Fruit fly (Drosophila melanogaster) whole organism, pupa: Measurements from ENCODE around the gene CG31948.

Experiments
- CG10348 ChIP-seq: fragments of 200-800 bp; sonication (Bioruptor generic); IDR thresholded peaks from 2 replicates; pipeline ENCODE4 v1.3.6; 2022; ENCODE audit warnings: missing biosample characterization, missing genetic modification characterization
- CG12605 ChIP-seq: fragments of 200-800 bp; sonication (Bioruptor generic); IDR thresholded peaks from 2 replicates; pipeline ENCODE4 v1.3.6; 2022; ENCODE audit warnings: missing biosample characterization, missing genetic modification characterization
- CG13204 ChIP-seq: fragments of 200-800 bp; sonication (Bioruptor generic); optimal IDR thresholded peaks from 2 replicates; lab custom pipeline; 2018; ENCODE audit warnings: missing biosample characterization, mild to moderate bottlenecking, missing genetic modification characterization, moderate library complexity
- CG14655 ChIP-seq: fragments of 200-800 bp; sonication (Bioruptor generic); optimal IDR thresholded peaks from 3 replicates; lab custom pipeline; 2017; ENCODE audit warnings: mild to moderate bottlenecking, missing biosample characterization, missing genetic modification reagents, missing genetic modification characterization
- CG15710 ChIP-seq: fragments of 200-800 bp; sonication (Bioruptor generic); optimal IDR thresholded peaks from 2 replicates; lab custom pipeline; 2018; ENCODE audit warnings: missing biosample characterization, mild to moderate bottlenecking, missing genetic modification characterization, moderate library complexity
- CG17806 ChIP-seq: fragments of 200-800 bp; sonication (Bioruptor generic); optimal IDR thresholded peaks from 2 replicates; lab custom pipeline; 2018; ENCODE audit warnings: missing biosample characterization, mild to moderate bottlenecking, missing genetic modification characterization, moderate library complexity
- CG32121 ChIP-seq: fragments of 200-800 bp; sonication (Bioruptor generic); IDR thresholded peaks from 2 replicates; pipeline ENCODE4 v1.3.6; 2022; ENCODE audit warnings: missing biosample characterization, missing genetic modification characterization
- CG34367 ChIP-seq: fragments of 200-800 bp; sonication (Bioruptor generic); optimal IDR thresholded peaks from 2 replicates; lab custom pipeline; 2018; ENCODE audit warnings: missing biosample characterization, mild to moderate bottlenecking, missing genetic modification characterization
- CG4496 ChIP-seq: fragments of 200-800 bp; sonication (Bioruptor generic); IDR thresholded peaks from 3 replicates; pipeline ENCODE4 v1.3.6; 2022; ENCODE audit warnings: missing biosample characterization, missing genetic modification characterization
- CG8159 ChIP-seq: fragments of 200-800 bp; sonication (Bioruptor generic); optimal IDR thresholded peaks from 3 replicates; lab custom pipeline; 2018; ENCODE audit warnings: missing biosample characterization, mild to moderate bottlenecking, missing genetic modification characterization, moderate library complexity
- CG8301 ChIP-seq: fragments of 200-800 bp; sonication (Bioruptor generic); optimal IDR thresholded peaks from 2 replicates; lab custom pipeline; 2018; ENCODE audit warnings: missing biosample characterization, mild to moderate bottlenecking, missing genetic modification characterization
- CG9948 ChIP-seq: fragments of 200-800 bp; sonication (Bioruptor generic); optimal IDR thresholded peaks from 2 replicates; lab custom pipeline; 2018; ENCODE audit warnings: missing biosample characterization, mild to moderate bottlenecking, missing genetic modification characterization, moderate library complexity
- D1 ChIP-seq: fragments of 200-800 bp; sonication (Bioruptor generic); optimal IDR thresholded peaks from 2 replicates; lab custom pipeline; 2018; ENCODE audit warnings: missing biosample characterization, mild to moderate bottlenecking, missing genetic modification characterization, moderate library complexity
- EcR ChIP-seq: fragments of 200-800 bp; sonication (Bioruptor generic); optimal IDR thresholded peaks from 3 replicates; lab custom pipeline; 2019; ENCODE audit warnings: missing biosample characterization, missing genetic modification characterization, mild to moderate bottlenecking, moderate library complexity, missing genetic modification reagents
- Ets98B ChIP-seq: fragments of 200-800 bp; sonication (Bioruptor generic); IDR thresholded peaks from 2 replicates; pipeline ENCODE4 v1.3.6; 2022; ENCODE audit warnings: missing biosample characterization, missing genetic modification characterization
- Pif1A ChIP-seq: fragments of 200-800 bp; sonication (Bioruptor generic); optimal IDR thresholded peaks from 3 replicates; lab custom pipeline; 2016; ENCODE audit warnings: missing biosample characterization, missing genetic modification characterization
- Pif1B ChIP-seq: fragments of 200-800 bp; sonication (Bioruptor generic); optimal IDR thresholded peaks from 3 replicates; lab custom pipeline; 2016; ENCODE audit warnings: missing biosample characterization, missing genetic modification characterization
- Snoo ChIP-seq: fragments of 200-800 bp; sonication (Bioruptor generic); optimal IDR thresholded peaks from 3 replicates; lab custom pipeline; 2017; ENCODE audit warnings: missing biosample characterization, mild to moderate bottlenecking, missing genetic modification characterization, inconsistent platforms
- fd96Ca ChIP-seq: fragments of 200-800 bp; sonication (Bioruptor generic); IDR thresholded peaks from 3 replicates; pipeline ENCODE4 v1.3.6; 2022; ENCODE audit warnings: missing biosample characterization, missing genetic modification characterization
- gl ChIP-seq: fragments of 200-800 bp; sonication (Bioruptor generic); optimal IDR thresholded peaks from 2 replicates; lab custom pipeline; 2018; ENCODE audit warnings: missing biosample characterization, mild to moderate bottlenecking, missing genetic modification characterization
- rn ChIP-seq: fragments of 200-800 bp; sonication (Bioruptor generic); IDR thresholded peaks from 2 replicates; pipeline ENCODE4 v1.3.6; 2022; ENCODE audit warnings: missing biosample characterization, missing genetic modification characterization

The CG31948 gene

DNA sequence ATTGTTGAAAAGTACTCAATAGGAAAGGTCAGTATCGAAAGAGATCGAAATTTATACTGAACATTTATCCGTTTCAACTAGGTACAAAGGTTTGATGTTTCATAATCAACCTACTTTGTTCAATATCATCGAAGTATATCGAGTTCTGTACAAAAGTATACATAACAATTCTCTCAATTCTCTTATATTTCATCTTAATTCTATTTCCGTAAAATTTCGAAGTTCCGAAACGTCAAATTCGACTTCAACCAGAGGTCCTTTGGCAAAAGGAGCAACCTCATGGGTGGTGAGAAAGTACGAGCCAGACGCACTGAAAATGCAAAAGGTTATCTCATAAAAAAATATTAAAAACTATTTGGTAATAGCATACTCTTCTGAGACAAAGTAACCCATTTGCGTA lies at the start of gene CG31948:
Gene CG31948 (minus strand): TSS at position 101 of the 400 bp plus-strand sequence.
- TF ChIP-seq CG9948 (tag; lab: Kevin White, UChicago), result no peak
- no peak for TF ChIP-seq CG17806 (tag; lab: Kevin White, UChicago)
- TF ChIP-seq CG15710, result no peak
- no peak for TF ChIP-seq Pif1B (GFP tag; lab: Kevin White, UChicago)
- TF ChIP-seq CG8301 (tag; lab: Kevin White, UChicago), result no peak
- TF ChIP-seq rn, result no peak
- no peak for TF ChIP-seq CG34367
- no peak for TF ChIP-seq Snoo (tag; lab: Kevin White, UChicago)
- TF ChIP-seq CG13204 (GFP tag; lab: Kevin White, UChicago), result no peak
- no peak for TF ChIP-seq Pif1A (GFP tag; lab: Kevin White, UChicago)
- no peak for TF ChIP-seq fd96Ca
- no peak for TF ChIP-seq D1 (tag; lab: Kevin White, UChicago)

DNA sequence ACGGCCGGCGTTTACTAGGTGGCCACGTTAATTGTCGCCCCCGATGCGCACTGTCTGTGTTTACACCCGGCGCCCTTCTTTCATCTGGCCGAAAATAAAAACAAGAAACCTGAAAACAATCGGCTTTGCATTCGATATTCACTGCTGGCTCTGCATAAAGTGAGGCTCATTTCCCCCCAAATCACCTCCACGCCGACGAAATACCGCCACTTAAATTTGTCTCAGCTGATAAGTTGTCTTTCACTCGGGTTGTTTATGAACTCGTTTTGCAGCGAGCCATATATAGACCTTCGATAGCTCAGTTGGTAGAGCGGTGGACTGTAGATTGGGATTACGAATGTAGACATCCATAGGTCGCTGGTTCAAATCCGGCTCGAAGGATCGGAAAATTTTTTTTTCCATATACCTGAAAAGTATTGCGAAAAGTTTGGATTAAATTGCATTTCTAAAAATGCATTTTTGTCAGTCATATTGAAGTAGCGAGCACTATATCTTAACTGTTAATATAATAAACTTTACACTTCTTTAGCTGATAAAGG lies 45.9 kb upstream of the CG31948 start:
- TF ChIP-seq Pif1B (GFP tag; lab: Kevin White, UChicago) (no peak), CG10348 (GFP tag; lab: Robert Waterston, UW) (no peak), fd96Ca (no peak), CG34367 (no peak), Ets98B (GFP tag; lab: Robert Waterston, UW) (no peak), CG8159 (no peak), Pif1A (GFP tag; lab: Kevin White, UChicago) (no peak), CG32121 (GFP tag; lab: Robert Waterston, UW) (no peak), CG17806 (tag; lab: Kevin White, UChicago) (no peak), CG8301 (tag; lab: Kevin White, UChicago) (no peak), rn (no peak), CG13204 (GFP tag; lab: Kevin White, UChicago) (no peak), D1 (tag; lab: Kevin White, UChicago) (no peak), CG12605 (no peak), CG15710 (no peak), gl (tag; lab: Kevin White, UChicago) (no peak), EcR (GFP tag; lab: Kevin White, UChicago) (no peak), Snoo (tag; lab: Kevin White, UChicago) (no peak)

DNA sequence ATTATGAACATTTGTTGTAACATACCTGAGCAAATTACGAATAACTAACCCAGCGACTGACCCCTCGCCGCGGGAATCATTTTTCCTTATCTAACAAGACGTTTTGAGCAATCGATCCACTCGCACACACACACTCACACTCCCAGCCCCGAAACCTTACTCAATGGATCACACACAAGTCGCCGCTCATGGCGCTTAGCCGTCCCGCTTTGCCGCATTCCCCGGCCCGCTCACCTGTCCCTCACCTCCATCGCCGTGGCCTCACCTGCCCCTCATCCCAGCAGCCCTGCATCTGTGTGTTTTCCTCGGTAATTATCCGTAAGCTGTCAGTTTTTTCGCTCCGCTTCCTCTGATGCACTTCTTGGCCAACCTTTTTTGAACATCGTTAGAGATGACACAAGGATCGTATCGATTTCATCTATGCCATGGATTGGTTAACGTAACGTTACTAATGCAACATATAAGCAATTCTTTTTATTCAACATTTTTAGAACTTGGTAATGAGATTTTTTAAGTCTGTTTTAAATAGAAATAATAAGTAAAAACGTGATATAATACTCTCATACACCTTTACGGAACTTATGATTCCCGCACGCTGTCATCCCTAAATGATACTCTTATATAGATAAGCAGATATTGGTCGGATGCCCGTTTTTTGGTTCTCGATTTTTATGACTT lies 44.9 kb upstream of the CG31948 start:
- TF ChIP-seq CG14655 (GFP tag; lab: Kevin White, UChicago) (no peak), CG12605 (no peak), Snoo (tag; lab: Kevin White, UChicago) (no peak), rn (no peak), CG32121 (GFP tag; lab: Robert Waterston, UW) (no peak), CG13204 (GFP tag; lab: Kevin White, UChicago) (no peak), CG17806 (tag; lab: Kevin White, UChicago) (no peak), EcR (GFP tag; lab: Kevin White, UChicago) (no peak), D1 (tag; lab: Kevin White, UChicago) (no peak), CG15710 (no peak), CG10348 (GFP tag; lab: Robert Waterston, UW) (no peak), CG9948 (tag; lab: Kevin White, UChicago) (no peak), gl (tag; lab: Kevin White, UChicago) (no peak), CG34367 (no peak), CG8301 (tag; lab: Kevin White, UChicago) (no peak), CG8159 (no peak), Pif1A (GFP tag; lab: Kevin White, UChicago) (no peak), CG4496 (no peak), Ets98B (GFP tag; lab: Robert Waterston, UW) (no peak)
- TF ChIP-seq, all 21 proteins: peak for 0

DNA sequence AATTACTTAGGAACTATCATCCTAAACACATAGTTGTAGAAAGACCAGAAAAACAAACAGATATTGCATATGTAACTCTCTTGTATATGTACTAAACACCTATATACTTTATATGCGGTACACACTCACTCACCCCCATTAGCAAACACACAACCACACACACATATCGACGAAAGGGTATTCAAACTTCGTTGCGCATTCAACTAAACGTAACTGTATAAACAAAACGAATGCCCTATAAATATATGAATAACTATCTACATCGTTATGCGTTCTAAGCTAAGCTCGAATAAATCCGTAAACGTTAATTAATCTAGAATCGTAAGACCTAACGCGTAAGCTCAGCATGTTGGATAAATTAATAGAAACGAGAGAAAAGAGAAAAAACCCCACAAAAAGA lies 42.7 kb upstream of the CG31948 start:
- no peak for TF ChIP-seq CG34367
- no peak for TF ChIP-seq rn
- no peak for TF ChIP-seq CG8159
- TF ChIP-seq gl (tag; lab: Kevin White, UChicago), result no peak
- no peak for TF ChIP-seq fd96Ca
- no peak for TF ChIP-seq CG15710
- no peak for TF ChIP-seq Snoo (tag; lab: Kevin White, UChicago)
- no peak for TF ChIP-seq D1 (tag; lab: Kevin White, UChicago)
- TF ChIP-seq EcR (GFP tag; lab: Kevin White, UChicago), result no peak
- no peak for TF ChIP-seq CG12605
- TF ChIP-seq CG4496, result no peak
- TF ChIP-seq CG9948 (tag; lab: Kevin White, UChicago), result no peak
- TF ChIP-seq CG32121 (GFP tag; lab: Robert Waterston, UW), result no peak

DNA sequence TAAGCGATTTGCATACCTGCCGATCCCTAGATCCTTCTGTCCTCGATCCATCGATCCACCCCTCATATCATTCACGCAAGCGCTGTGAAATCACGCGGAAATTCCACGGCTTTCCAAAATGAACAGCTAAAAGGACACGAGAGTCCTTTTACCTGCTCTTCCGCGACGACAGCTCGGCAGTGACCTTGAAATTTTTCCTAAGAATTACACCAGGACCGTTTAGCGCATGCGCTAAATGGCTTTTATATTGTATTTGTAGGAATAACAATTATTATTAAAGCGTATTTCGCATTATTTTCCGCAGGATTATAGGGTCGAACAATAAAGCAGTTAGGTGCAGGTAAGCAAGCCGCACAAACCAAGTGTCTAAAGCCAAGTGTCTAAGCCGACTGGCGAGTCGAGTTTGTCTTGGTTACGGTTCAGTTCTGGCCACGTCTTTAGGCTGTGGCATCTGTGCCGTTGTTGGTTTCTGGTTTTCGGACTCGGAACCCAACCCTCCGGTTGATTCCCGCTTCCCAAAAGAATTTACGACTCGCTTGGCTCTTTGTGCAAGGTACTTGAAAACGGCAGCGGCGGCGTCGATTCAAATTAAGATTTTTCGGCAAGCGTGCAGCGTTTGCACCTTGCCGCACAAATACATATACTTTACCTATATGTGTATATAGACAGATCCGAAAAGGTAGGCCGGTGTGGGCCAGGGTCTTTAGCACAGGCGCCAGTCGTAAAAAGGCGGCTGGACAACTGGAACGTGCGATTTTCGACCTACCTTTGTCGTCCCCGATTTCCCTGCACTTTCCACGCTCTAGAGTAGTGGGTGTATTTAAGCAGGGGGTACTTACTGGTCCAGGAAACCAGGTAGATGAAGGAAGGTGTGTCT lies 40.2 kb upstream of the CG31948 start:
- TF ChIP-seq CG17806 (tag; lab: Kevin White, UChicago) (no peak), Ets98B (GFP tag; lab: Robert Waterston, UW) (no peak), CG15710 (no peak), CG8159 (no peak), CG13204 (GFP tag; lab: Kevin White, UChicago) (no peak), Pif1B (GFP tag; lab: Kevin White, UChicago) (no peak), CG34367 (no peak), EcR (GFP tag; lab: Kevin White, UChicago) (no peak), fd96Ca (no peak)
